Fruit fly (Drosophila melanogaster) whole organism: Measurements from ENCODE around the gene Cp36.

ENCODE experiments used
- CG8478 ChIP-seq: fragments of >200 bp; optimal IDR thresholded peaks from 2 replicates; lab custom pipeline; 2018; ENCODE audit warnings: inconsistent platforms
- Dll ChIP-seq: fragments of >200 bp; optimal IDR thresholded peaks from 2 replicates; lab custom pipeline; 2017
- EcR ChIP-seq, 2 experiments: fragments of >200 bp; optimal IDR thresholded peaks; 2 replicates each; lab custom pipeline; 2017; ENCODE audit warnings: missing biosample characterization in 2 of 2, missing genetic modification characterization in 2 of 2, missing genetic modification reagents in 2 of 2
- pan ChIP-seq: fragments of >200 bp; optimal IDR thresholded peaks from 2 replicates; lab custom pipeline; 2017
- psq ChIP-seq: fragments of >200 bp; optimal IDR thresholded peaks from 2 replicates; lab custom pipeline; 2017
- usp ChIP-seq: fragments of >200 bp; optimal IDR thresholded peaks from 2 replicates; lab custom pipeline; 2017; ENCODE audit warnings: missing biosample characterization, missing genetic modification characterization, mixed read lengths

Cp36 gene

DNA sequence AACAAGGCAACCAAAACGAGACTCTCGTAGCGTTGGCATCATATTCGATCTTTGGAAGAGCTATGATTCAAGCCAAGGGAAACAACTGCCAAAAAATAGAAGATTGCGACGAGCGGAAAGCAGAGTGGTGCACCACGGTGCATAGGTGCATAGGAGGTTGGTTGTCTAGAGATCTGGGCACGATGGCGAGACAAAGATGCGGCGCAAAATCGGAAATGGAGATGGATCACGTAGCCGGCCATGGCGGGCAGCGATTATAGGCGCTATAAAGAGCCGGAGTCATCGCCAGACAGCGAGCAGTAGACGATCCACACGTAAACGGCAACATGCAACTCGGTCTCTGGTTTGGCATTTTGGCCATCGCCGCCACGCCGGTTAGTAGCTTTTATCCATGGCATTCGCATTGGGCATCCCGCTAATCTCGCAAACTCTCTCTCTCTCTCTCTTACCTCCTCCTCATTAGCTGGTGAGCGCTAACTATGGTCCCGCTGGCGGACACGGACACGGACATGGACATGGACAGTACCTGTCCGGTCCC is at the start of gene Cp36:
Cp36 (plus strand) TSS at position 289 of the 538 bp plus-strand sequence.
- TF ChIP-seq usp (GFP tag; lab: Kevin White, UChicago) (no peak), EcR (GFP tag; optimal IDR thresholded peaks at IDR 0.05; lab: Kevin White, UChicago) (no peak), Dll (lab: Kevin White, UChicago) (no peak), CG8478 (no peak), pan (lab: Kevin White, UChicago) (no peak), psq (lab: Kevin White, UChicago) (no peak)

DNA sequence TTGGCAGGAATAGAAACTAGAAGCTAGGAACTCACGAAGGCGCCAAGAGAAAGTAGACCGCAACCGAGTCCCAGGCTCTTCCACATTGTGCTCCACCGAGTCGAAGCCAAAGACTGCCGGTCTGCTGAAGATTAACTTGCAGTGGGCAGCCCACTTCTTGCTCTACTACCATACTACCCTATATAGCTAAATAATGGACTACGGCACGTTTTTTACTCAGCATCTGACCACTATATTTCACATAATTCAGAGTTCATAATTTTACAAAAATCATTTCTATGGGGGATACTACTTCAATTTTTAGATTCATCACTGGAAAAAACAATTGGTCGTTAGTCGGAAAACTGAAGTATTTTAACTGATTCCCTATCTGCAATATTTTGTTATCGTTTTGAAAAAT is 45.4 kb upstream of the Cp36 start, which contains the start of gene CG32712:
CG32712 (minus strand) TSS at position 101 of the 400 bp plus-strand sequence.
- TF ChIP-seq pan (lab: Kevin White, UChicago) (no peak), usp (GFP tag; lab: Kevin White, UChicago) (no peak), EcR (GFP tag; optimal IDR thresholded peaks at IDR 0.05; lab: Kevin White, UChicago) (no peak), CG8478 (no peak), Dll (lab: Kevin White, UChicago) (no peak)

- TF ChIP-seq psq (lab: Kevin White, UChicago), result no peak
- peak; percentile 39 for TF ChIP-seq pan (lab: Kevin White, UChicago)
Observed at dm6 chrX:8436656-8437284, 42.3 kb upstream of the Cp36 start, which contains the start of gene CG1440. CG1440 (plus strand) TSS chrX:8437057.

- TF ChIP-seq Dll (lab: Kevin White, UChicago) (no peak), EcR (GFP tag; optimal IDR thresholded peaks at IDR 0.05; lab: Kevin White, UChicago) (no peak), CG8478 (no peak), psq (lab: Kevin White, UChicago) (no peak), pan (lab: Kevin White, UChicago) (no peak), usp (GFP tag; lab: Kevin White, UChicago) (no peak)
Observed at dm6 chrX:8437285-8438110, 41.6 kb upstream of the Cp36 start, which contains the start of gene Miga. Miga (minus strand) TSS chrX:8437820.

dm6 chrX:8442161-8442560 is 37.0 kb upstream of the Cp36 start, which contains the start of gene CG12123:
CG12123 (minus strand) TSS chrX:8442348.
- no peak for TF ChIP-seq pan (lab: Kevin White, UChicago)

DNA sequence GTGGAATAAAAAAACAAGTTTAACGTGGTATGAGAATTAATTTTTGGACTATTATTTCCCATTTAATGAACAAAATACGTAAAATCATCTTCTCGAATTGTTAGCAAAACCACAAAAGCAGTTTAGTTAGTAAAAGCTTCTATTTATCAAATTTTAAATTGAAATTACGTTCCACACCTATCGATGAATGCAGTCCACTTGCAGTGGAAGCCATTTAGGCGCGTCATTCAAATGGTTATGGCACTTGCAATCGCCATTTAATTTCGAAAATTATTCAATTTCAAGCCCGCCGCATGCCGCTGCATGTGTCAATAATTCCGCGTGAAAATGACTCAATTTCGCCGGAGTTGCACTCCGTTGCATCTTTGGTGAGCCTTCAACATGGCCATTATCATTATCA is 36.2 kb upstream of the Cp36 start:
- TF ChIP-seq CG8478, result no peak
- no peak for TF ChIP-seq EcR (GFP tag; optimal IDR thresholded peaks at IDR 0.05; lab: Kevin White, UChicago)
- no peak for TF ChIP-seq psq (lab: Kevin White, UChicago)
- no peak for TF ChIP-seq usp (GFP tag; lab: Kevin White, UChicago)
- no peak for TF ChIP-seq pan (lab: Kevin White, UChicago)
- TF ChIP-seq Dll (lab: Kevin White, UChicago), result no peak

DNA sequence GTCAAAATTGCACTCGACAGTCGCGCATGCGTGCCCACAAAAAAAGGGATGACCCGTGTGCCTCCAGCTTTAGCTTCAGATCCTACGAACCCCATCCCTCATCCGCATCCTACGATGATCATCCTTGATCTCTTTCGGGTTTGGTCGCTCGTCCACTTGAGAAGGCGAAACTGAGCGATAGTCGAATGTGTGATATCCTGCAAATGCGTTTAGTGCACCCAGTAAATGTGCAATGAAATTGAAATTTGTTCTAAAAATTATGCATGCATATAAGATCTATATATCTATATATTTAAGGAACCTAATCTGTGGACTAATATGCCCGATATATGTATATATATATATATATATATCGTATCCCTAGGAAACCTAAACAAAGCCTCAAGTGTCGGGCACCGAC is 34.8 kb upstream of the Cp36 start:
- TF ChIP-seq Dll (lab: Kevin White, UChicago) (no peak), EcR (GFP tag; optimal IDR thresholded peaks at IDR 0.05; lab: Kevin White, UChicago) (no peak)

dm6 chrX:8444883-8445572 is 34.1 kb upstream of the Cp36 start:
- no peak for TF ChIP-seq Dll (lab: Kevin White, UChicago)
- TF ChIP-seq EcR (GFP tag; optimal IDR thresholded peaks at IDR 0.05; lab: Kevin White, UChicago), result no peak
- no peak for TF ChIP-seq pan (lab: Kevin White, UChicago)
- TF ChIP-seq psq (lab: Kevin White, UChicago), result no peak
- no peak for TF ChIP-seq CG8478
- no peak for TF ChIP-seq usp (GFP tag; lab: Kevin White, UChicago)

DNA sequence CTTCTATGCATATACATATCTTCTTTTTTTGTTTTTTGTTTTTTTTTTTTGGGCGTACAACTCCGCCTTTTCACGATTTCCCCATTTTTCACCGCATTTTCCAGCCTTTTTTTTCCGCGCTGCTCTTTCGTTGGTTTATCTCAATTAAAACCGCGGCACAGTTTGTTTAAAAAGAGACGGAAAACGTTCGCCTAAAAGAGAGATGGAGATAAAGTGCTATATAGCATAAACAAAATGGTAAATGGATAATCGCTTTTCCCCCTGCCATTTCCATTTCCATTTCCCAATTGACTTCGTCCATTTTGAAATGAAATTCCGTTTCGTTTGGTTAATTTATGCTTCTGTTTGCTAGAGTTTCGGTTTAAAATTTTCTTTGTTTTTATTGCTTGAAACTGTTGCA is 32.0 kb upstream of the Cp36 start:
- TF ChIP-seq psq (lab: Kevin White, UChicago) (no peak), usp (GFP tag; lab: Kevin White, UChicago) (no peak), Dll (lab: Kevin White, UChicago) (no peak), pan (lab: Kevin White, UChicago) (no peak), CG8478 (no peak), EcR (GFP tag; optimal IDR thresholded peaks at IDR 0.05; lab: Kevin White, UChicago) (no peak)

dm6 chrX:8448171-8448570 is 30.9 kb upstream of the Cp36 start:
- no peak for TF ChIP-seq EcR (GFP tag; optimal IDR thresholded peaks at IDR 0.05; lab: Kevin White, UChicago)
- TF ChIP-seq pan (lab: Kevin White, UChicago), result no peak
- TF ChIP-seq Dll (lab: Kevin White, UChicago), result no peak
- no peak for TF ChIP-seq usp (GFP tag; lab: Kevin White, UChicago)
- TF ChIP-seq psq (lab: Kevin White, UChicago), result no peak
- TF ChIP-seq CG8478, result no peak

DNA sequence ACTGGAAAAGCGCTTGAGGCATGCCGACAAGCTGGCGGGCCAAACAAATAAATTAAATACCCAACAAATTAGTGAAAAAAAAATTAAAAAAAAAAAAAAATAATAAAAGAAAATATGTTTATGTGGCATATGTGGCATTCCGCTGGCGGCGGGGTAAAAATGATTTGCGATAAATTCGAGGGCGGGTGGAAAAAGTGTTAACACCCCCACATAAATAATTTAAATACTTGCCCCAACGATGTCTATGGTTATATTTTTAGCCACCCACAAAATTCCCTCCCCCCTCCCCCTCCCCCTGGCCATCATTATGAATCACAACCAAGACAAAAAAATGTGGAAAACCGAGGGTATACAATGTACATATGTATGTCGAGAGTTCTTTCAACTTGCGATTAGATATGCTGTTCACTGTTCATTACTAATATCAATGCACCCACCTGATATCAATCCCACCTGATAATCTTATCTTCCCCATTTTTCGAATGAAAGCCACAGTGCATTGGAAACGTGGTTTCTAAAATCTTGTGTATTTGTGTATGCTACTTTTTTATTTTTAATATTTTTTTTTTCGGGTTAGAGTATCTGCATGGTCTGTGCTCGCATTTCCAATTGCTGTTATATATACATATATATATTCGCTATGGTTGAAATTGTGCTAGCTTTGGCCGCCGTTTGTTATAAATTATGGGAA is 28.8 kb upstream of the Cp36 start:
- no peak for TF ChIP-seq pan (lab: Kevin White, UChicago)
- TF ChIP-seq usp (GFP tag; lab: Kevin White, UChicago), result no peak
- no peak for TF ChIP-seq CG8478
- TF ChIP-seq psq (lab: Kevin White, UChicago), result no peak
- no peak for TF ChIP-seq Dll (lab: Kevin White, UChicago)
- no peak for TF ChIP-seq EcR (GFP tag; optimal IDR thresholded peaks at IDR 0.05; lab: Kevin White, UChicago)
